Worm (Caenorhabditis elegans) whole organism, late embryonic: ENCODE measurements around the gene pcn-1.

Source experiments
- ceh-34 ChIP-seq: sonication (generic microtip); optimal IDR thresholded peaks from 2 replicates; lab custom pipeline; 2016; ENCODE audit warnings: mild to moderate bottlenecking, missing genetic modification characterization, missing compliant biosample characterization
- dmd-4 ChIP-seq: sonication (generic microtip); optimal IDR thresholded peaks from 2 replicates; lab custom pipeline; 2016; ENCODE audit warnings: borderline replicate concordance, missing genetic modification characterization, missing compliant biosample characterization
- elt-2 ChIP-seq: sonication (generic microtip); optimal IDR thresholded peaks from 2 replicates; lab custom pipeline; 2016; ENCODE audit warnings: missing genetic modification reagents, missing genetic modification characterization, missing compliant biosample characterization
- fax-1 ChIP-seq: sonication (generic microtip); optimal IDR thresholded peaks from 2 replicates; lab custom pipeline; 2016; ENCODE audit warnings: missing genotype, missing genetic modification characterization, missing compliant biosample characterization
- fkh-10 ChIP-seq: fragments of 150-350 bp; optimal IDR thresholded peaks from 2 replicates; lab custom pipeline; 2014; ENCODE audit warnings: missing biosample characterization, missing genetic modification reagents, missing genetic modification characterization
- lin-11 ChIP-seq: fragments of 200-800 bp; sonication (Bioruptor generic); optimal IDR thresholded peaks from 2 replicates; lab custom pipeline; 2018; ENCODE audit warnings: mild to moderate bottlenecking, missing genetic modification characterization, missing compliant biosample characterization
- rnt-1 ChIP-seq: sonication (generic microtip); optimal IDR thresholded peaks from 2 replicates; lab custom pipeline; 2016; ENCODE audit warnings: missing genetic modification characterization, missing compliant biosample characterization
- sdc-2 ChIP-seq: sonication (generic microtip); optimal IDR thresholded peaks from 2 replicates; lab custom pipeline; 2016; ENCODE audit warnings: missing genotype, missing genetic modification characterization, missing compliant biosample characterization

- TF ChIP-seq rnt-1 (tag; lab: Kevin White, UChicago) = peak; percentile 43
- TF ChIP-seq fkh-10 = no peak
- peak; percentile 5 for TF ChIP-seq ceh-34 (tag; lab: Kevin White, UChicago)
- peak; percentile 36 for TF ChIP-seq elt-2 (tag; lab: Kevin White, UChicago)
- TF ChIP-seq dmd-4 (tag; lab: Kevin White, UChicago) = no peak
- TF ChIP-seq fax-1 = peak; percentile 25
- no peak for TF ChIP-seq sdc-2 (tag; lab: Kevin White, UChicago)
- no peak for TF ChIP-seq lin-11 (tag; lab: Kevin White, UChicago)
These were observed 7.0 kb downstream of the pcn-1 start, which contains the start of gene cdc-73 for ce11 chrIV:4042274-4042673.
